Worm (Caenorhabditis elegans) whole organism, L4 larva: Measurements from ENCODE around the gene srz-62.
"Not testable (repeated sequence)": the region's sequence is repeated elsewhere in the genome, so short reads cannot be mapped to it uniquely, and the experiment has no call there.

Source experiments
- F26F4.8 ChIP-seq: fragments of 200-800 bp; sonication (Bioruptor generic); conservative IDR thresholded peaks from 2 replicates; pipeline ENCODE4 v1.3.6; 2022; ENCODE audit warnings: missing genetic modification characterization, missing compliant biosample characterization
- F37D6.2 ChIP-seq: sonication (generic microtip); optimal IDR thresholded peaks from 2 replicates; lab custom pipeline; 2016; ENCODE audit warnings: mild to moderate bottlenecking, missing genetic modification characterization, missing compliant biosample characterization
- F44E2.7 ChIP-seq: fragments of 200-800 bp; sonication (Bioruptor generic); IDR thresholded peaks from 2 replicates; pipeline ENCODE4 v2.1.2; 2022; ENCODE audit warnings: missing genetic modification characterization, missing compliant biosample characterization
- R02D3.7 ChIP-seq: fragments of 150-350 bp; sonication (generic microtip); optimal IDR thresholded peaks from 3 replicates; lab custom pipeline; 2014; ENCODE audit warnings: missing biosample characterization, missing genetic modification characterization
- T26A8.4 ChIP-seq: fragments of 200-800 bp; sonication (Bioruptor generic); IDR thresholded peaks from 2 replicates; pipeline ENCODE4 v1.3.6; 2022; ENCODE audit warnings: missing genetic modification characterization, missing compliant biosample characterization
- Y5F2A.4 ChIP-seq: fragments of 200-800 bp; sonication (Bioruptor generic); optimal IDR thresholded peaks from 2 replicates; lab custom pipeline; 2018; ENCODE audit warnings: mild to moderate bottlenecking, missing genetic modification characterization, missing compliant biosample characterization
- ZK337.2 ChIP-seq: fragments of 200-800 bp; sonication (Bioruptor generic); IDR thresholded peaks from 2 replicates; pipeline ENCODE4 v1.3.6; 2022; ENCODE audit warnings: missing genetic modification reagents, missing genetic modification characterization, missing compliant biosample characterization
- ZK546.5 ChIP-seq, 2 experiments: sonication (generic microtip); optimal IDR thresholded peaks; 2 replicates each; lab custom pipeline; 2017; ENCODE audit warnings: missing biosample characterization in 2 of 2, missing genetic modification characterization in 2 of 2
- aha-1 ChIP-seq: fragments of 150-350 bp; peaks from one replicate; lab custom pipeline; 2014; ENCODE audit warnings: missing biosample characterization, missing genetic modification characterization
- arid-1 ChIP-seq: fragments of 200-800 bp; sonication (Bioruptor generic); conservative IDR thresholded peaks from 2 replicates; pipeline ENCODE4 v1.3.6; 2022; ENCODE audit warnings: missing genetic modification reagents, missing genetic modification characterization, missing compliant biosample characterization
- ceh-32 ChIP-seq: sonication (generic microtip); optimal IDR thresholded peaks from 2 replicates; lab custom pipeline; 2016; ENCODE audit warnings: mild to moderate bottlenecking, missing genetic modification characterization, missing compliant biosample characterization; ENCODE audit not compliant: poor library complexity
- ceh-44 ChIP-seq: fragments of 200-800 bp; sonication (Bioruptor generic); IDR thresholded peaks from 2 replicates; pipeline ENCODE4 v1.3.6; 2022; ENCODE audit warnings: missing genetic modification reagents, missing genetic modification characterization, missing compliant biosample characterization
- dmd-8 ChIP-seq: fragments of 200-800 bp; sonication (Bioruptor generic); IDR thresholded peaks from 2 replicates; pipeline ENCODE4 v1.3.6; 2022; ENCODE audit warnings: missing genetic modification characterization, missing compliant biosample characterization
- dmd-9 ChIP-seq: fragments of 200-800 bp; sonication (Bioruptor generic); IDR thresholded peaks from 2 replicates; pipeline ENCODE4 v1.3.6; 2022; ENCODE audit warnings: missing genetic modification reagents, missing genetic modification characterization, missing compliant biosample characterization
- dve-1 ChIP-seq: sonication (generic microtip); optimal IDR thresholded peaks from 2 replicates; lab custom pipeline; 2017; ENCODE audit warnings: antibody characterized with exemption, mild to moderate bottlenecking, missing genetic modification characterization, missing compliant biosample characterization; ENCODE audit not compliant: insufficient read depth
- egl-27 ChIP-seq: sonication (generic microtip); optimal IDR thresholded peaks from 3 replicates; lab custom pipeline; 2017; ENCODE audit warnings: missing biosample characterization, missing genetic modification reagents, missing genetic modification characterization
- egl-43 ChIP-seq: fragments of 200-800 bp; sonication (Bioruptor generic); IDR thresholded peaks from 2 replicates; pipeline ENCODE4 v1.3.6; 2022; ENCODE audit warnings: missing genetic modification reagents, missing genetic modification characterization, missing compliant biosample characterization
- hmg-1.1 ChIP-seq: fragments of 200-800 bp; sonication (Bioruptor generic); IDR thresholded peaks from 2 replicates; pipeline ENCODE4 v1.3.6; 2022; ENCODE audit warnings: missing genetic modification reagents, missing genetic modification characterization, missing compliant biosample characterization
- jun-1 ChIP-seq: fragments of 150-350 bp; optimal IDR thresholded peaks from 2 replicates; lab custom pipeline; 2014; ENCODE audit warnings: missing biosample characterization, missing genetic modification reagents, missing genetic modification characterization
- lin-29 ChIP-seq: fragments of 200-800 bp; sonication (Bioruptor generic); IDR thresholded peaks from 2 replicates; pipeline ENCODE4 v1.3.6; 2022; ENCODE audit warnings: missing genetic modification reagents, missing genetic modification characterization, missing compliant biosample characterization
- lir-3 ChIP-seq: sonication (generic microtip); optimal IDR thresholded peaks from 2 replicates; lab custom pipeline; 2016; ENCODE audit warnings: mild to moderate bottlenecking, missing genetic modification characterization, missing compliant biosample characterization
- madf-5 ChIP-seq, 2 experiments: fragments of 200-800 bp; sonication (Bioruptor generic); IDR thresholded peaks; 2 replicates each; pipeline ENCODE4 v1.3.6; 2022; ENCODE audit warnings: missing compliant biosample characterization in 2 of 2, missing genetic modification characterization in 2 of 2
- mdt-29 ChIP-seq: fragments of 200-800 bp; sonication (Bioruptor generic); IDR thresholded peaks from 2 replicates; pipeline ENCODE4 v1.3.6; 2022; ENCODE audit warnings: missing genetic modification reagents, missing genetic modification characterization, missing compliant biosample characterization
- mep-1 ChIP-seq: fragments of 150-350 bp; sonication (generic microtip); optimal IDR thresholded peaks from 3 replicates; lab custom pipeline; 2014; ENCODE audit warnings: missing biosample characterization, missing genetic modification characterization
- mes-2 ChIP-seq: sonication (generic microtip); optimal IDR thresholded peaks from 2 replicates; lab custom pipeline; 2016; ENCODE audit warnings: missing genotype, mild to moderate bottlenecking, missing genetic modification characterization, missing compliant biosample characterization; ENCODE audit not compliant: poor library complexity, severe bottlenecking
- mxl-3 ChIP-seq: fragments of 200-800 bp; sonication (Bioruptor generic); optimal IDR thresholded peaks from 2 replicates; lab custom pipeline; 2018; ENCODE audit warnings: mild to moderate bottlenecking, missing genetic modification characterization, missing compliant biosample characterization
- nhr-102 ChIP-seq: sonication (generic microtip); optimal IDR thresholded peaks from 2 replicates; lab custom pipeline; 2016; ENCODE audit warnings: mild to moderate bottlenecking, missing genetic modification characterization, moderate library complexity, missing compliant biosample characterization
- nhr-237 ChIP-seq: sonication (generic microtip); optimal IDR thresholded peaks from 2 replicates; lab custom pipeline; 2017; ENCODE audit warnings: missing biosample characterization, missing genetic modification characterization
- nhr-25 ChIP-seq: sonication (generic microtip); optimal IDR thresholded peaks from 2 replicates; lab custom pipeline; 2017; ENCODE audit warnings: missing genetic modification characterization, mild to moderate bottlenecking, missing compliant biosample characterization, antibody characterized with exemption, moderate library complexity, borderline replicate concordance; ENCODE audit not compliant: insufficient read depth
- nhr-28 ChIP-seq: fragments of 150-350 bp; optimal IDR thresholded peaks from 2 replicates; lab custom pipeline; 2014; ENCODE audit warnings: missing biosample characterization, missing genetic modification characterization
- nhr-42 ChIP-seq: fragments of 200-800 bp; sonication (Bioruptor generic); IDR thresholded peaks from 2 replicates; pipeline ENCODE4 v1.3.6; 2022; ENCODE audit warnings: missing genetic modification characterization, missing compliant biosample characterization
- nhr-76 ChIP-seq: fragments of 150-350 bp; optimal IDR thresholded peaks from 2 replicates; lab custom pipeline; 2014; ENCODE audit warnings: missing biosample characterization, missing genetic modification characterization
- nhr-77 ChIP-seq: fragments of 150-350 bp; optimal IDR thresholded peaks from 2 replicates; lab custom pipeline; 2014; ENCODE audit warnings: missing biosample characterization, missing genetic modification characterization
- pha-4 ChIP-seq, 2 experiments: fragments of 150-350 bp in 1 of 2; fragments of 200-800 bp in 1 of 2; sonication (Bioruptor generic) in 1 of 2; IDR thresholded peaks in 1 of 2; optimal IDR thresholded peaks in 1 of 2; 2 replicates each; pipeline versions ENCODE4 v1.3.6 to Lab custom; 2014 to 2022; ENCODE audit warnings: missing genetic modification characterization in 2 of 2, missing genetic modification reagents in 2 of 2, missing biosample characterization in 1 of 2, missing compliant biosample characterization in 1 of 2
- pqm-1 ChIP-seq: sonication (generic microtip); optimal IDR thresholded peaks from 2 replicates; lab custom pipeline; 2017; ENCODE audit warnings: missing biosample characterization, missing genetic modification characterization
- saeg-2 ChIP-seq: fragments of 200-800 bp; sonication (Bioruptor generic); IDR thresholded peaks from 2 replicates; pipeline ENCODE4 v1.3.6; 2022; ENCODE audit warnings: missing genetic modification reagents, missing genetic modification characterization, missing compliant biosample characterization
- sdz-12 ChIP-seq: fragments of 200-800 bp; sonication (Bioruptor generic); optimal IDR thresholded peaks from 2 replicates; lab custom pipeline; 2018; ENCODE audit warnings: mild to moderate bottlenecking, missing genetic modification characterization, missing compliant biosample characterization
- tra-1 ChIP-seq: fragments of 200-800 bp; sonication (Bioruptor generic); IDR thresholded peaks from 2 replicates; pipeline ENCODE4 v1.3.6; 2022; ENCODE audit warnings: missing genetic modification reagents, missing genetic modification characterization, missing compliant biosample characterization
- unc-62 ChIP-seq, 3 experiments: fragments of 150-350 bp in 1 of 3; sonication (generic microtip); optimal IDR thresholded peaks in 2 of 3; peaks in 1 of 3; 1 replicate in 1 of 3; 2 replicates in 2 of 3; lab custom pipeline; 2014 to 2017; ENCODE audit warnings: missing biosample characterization in 3 of 3, missing genetic modification characterization in 3 of 3, missing genetic modification reagents in 3 of 3, missing genotype in 1 of 3
- zfp-2 ChIP-seq: sonication (generic microtip); optimal IDR thresholded peaks from 2 replicates; lab custom pipeline; 2016; ENCODE audit warnings: mild to moderate bottlenecking, missing genetic modification characterization, missing compliant biosample characterization
- zip-11 ChIP-seq: fragments of 200-800 bp; sonication (Bioruptor generic); IDR thresholded peaks from 2 replicates; pipeline ENCODE4 v1.3.6; 2022; ENCODE audit warnings: missing genetic modification characterization, missing compliant biosample characterization
- ztf-11 ChIP-seq: fragments of 150-350 bp; optimal IDR thresholded peaks from 2 replicates; lab custom pipeline; 2014; ENCODE audit warnings: missing biosample characterization, missing genetic modification characterization
- ztf-7 ChIP-seq: fragments of 150-350 bp; optimal IDR thresholded peaks from 2 replicates; lab custom pipeline; 2014; ENCODE audit warnings: missing biosample characterization, missing genetic modification characterization

Gene srz-62

ce11 chrIV:3932408-3932807, 32.1 kb downstream of the srz-62 start, which contains the start of gene clec-70:
Gene clec-70 (plus strand): TSS chrIV:3932708.
- not testable (repeated sequence) for TF ChIP-seq nhr-237; dve-1 (tag; lab: Kevin White, UChicago); T26A8.4

DNA sequence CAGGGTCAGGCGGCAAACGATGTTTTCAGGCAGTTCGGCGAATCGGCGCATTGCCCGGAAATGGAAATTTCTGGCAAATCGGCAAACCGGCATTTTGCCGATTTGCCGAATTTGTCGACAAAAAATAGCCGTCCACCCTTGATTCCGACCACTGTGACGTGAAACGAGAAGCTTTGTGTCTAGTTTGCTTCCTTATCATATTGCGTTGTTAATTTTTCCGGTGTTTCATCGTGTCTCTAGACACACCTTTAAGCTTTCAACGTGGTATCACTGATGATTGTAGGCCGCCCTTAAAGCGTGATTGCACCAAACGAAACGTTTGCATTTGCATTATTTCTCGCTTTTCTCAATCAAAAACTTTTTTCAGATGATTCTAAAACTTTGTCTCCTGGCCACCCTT, 36.8 kb downstream of the srz-62 start, which contains the start of gene clec-71:
clec-71 (plus strand) TSS at position 362 of the 400 bp plus-strand sequence.
- TF ChIP-seq aha-1 (tag; lab: Kevin White, UChicago) (peak; percentile 57), unc-62 (GFP tag; optimal IDR thresholded peaks at IDR 0.05 in 1 of 2; lab: Kevin White, UChicago) (peak in 1 of 2 experiments; percentile 55), unc-62 (tag; optimal IDR thresholded peaks at IDR 0.05; lab: Kevin White, UChicago) (no peak), mep-1 (tag; lab: Kevin White, UChicago) (no peak), ZK546.5 (tag; optimal IDR thresholded peaks at IDR 0.05; lab: Kevin White, UChicago) (no peak), tra-1 (GFP tag; lab: Robert Waterston, UW) (no peak)

DNA sequence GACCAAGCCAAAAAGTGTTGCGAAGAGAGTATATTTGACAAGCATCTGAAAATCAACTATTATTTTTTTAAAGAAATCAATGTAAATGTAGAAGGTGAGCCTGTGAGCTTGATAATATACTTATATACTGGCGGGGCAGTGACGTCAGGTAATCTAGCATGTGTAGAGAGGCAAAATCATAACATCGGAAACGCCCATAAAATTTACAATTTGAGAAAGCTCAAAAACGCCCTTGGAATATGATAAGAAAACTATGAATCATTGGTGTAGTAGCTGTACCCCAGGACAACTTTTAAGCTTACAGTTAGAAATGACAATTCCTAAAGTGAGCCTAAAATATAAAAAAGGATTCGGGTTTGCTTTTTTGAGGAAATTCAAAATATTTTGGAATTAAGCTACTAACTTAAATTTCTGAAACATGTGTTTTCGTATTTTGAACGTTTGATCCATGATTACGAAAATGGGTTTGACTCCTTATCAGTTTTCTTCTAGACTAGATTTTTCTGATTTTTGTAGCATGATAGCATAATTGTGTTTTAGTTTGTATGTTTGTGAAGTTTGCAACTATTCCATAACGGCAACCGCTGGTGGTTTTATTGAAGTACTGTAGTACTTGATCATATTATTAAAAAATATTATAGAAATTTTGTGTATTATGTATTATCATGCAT, 41.5 kb downstream of the srz-62 start, which contains the start of gene clec-174:
clec-174 (minus strand) TSS at position 51 of the 671 bp plus-strand sequence.
- TF ChIP-seq nhr-42 = no peak
- TF ChIP-seq aha-1 (tag; lab: Kevin White, UChicago) = peak; percentile 87
- TF ChIP-seq saeg-2 (GFP tag; lab: Robert Waterston, UW) = no peak
- no peak for TF ChIP-seq lin-29
- TF ChIP-seq zip-11 (GFP tag; lab: Robert Waterston, UW) = no peak
- no peak for TF ChIP-seq R02D3.7
- TF ChIP-seq dmd-8 (GFP tag; lab: Robert Waterston, UW) = no peak
- no peak for TF ChIP-seq sdz-12 (GFP tag; lab: Kevin White, UChicago)
- no peak for TF ChIP-seq tra-1 (GFP tag; lab: Robert Waterston, UW)
- no peak for TF ChIP-seq ceh-44
- TF ChIP-seq jun-1 (tag; lab: Kevin White, UChicago) = no peak
- TF ChIP-seq egl-43 (GFP tag; lab: Robert Waterston, UW) = no peak
- TF ChIP-seq nhr-77 = peak; percentile 54
- no peak for TF ChIP-seq mes-2 (tag; lab: Kevin White, UChicago)
- TF ChIP-seq dve-1 (tag; lab: Kevin White, UChicago) = no peak
- TF ChIP-seq unc-62 (GFP tag; optimal IDR thresholded peaks at IDR 0.05 in 1 of 2; lab: Kevin White, UChicago) = peak in 1 of 2 experiments; percentile 35
- TF ChIP-seq unc-62 (tag; optimal IDR thresholded peaks at IDR 0.05; lab: Kevin White, UChicago) = no peak
- TF ChIP-seq dmd-9 (GFP tag; lab: Robert Waterston, UW) = no peak
- TF ChIP-seq ztf-11 (tag; lab: Kevin White, UChicago) = no peak
- TF ChIP-seq ceh-32 (tag; lab: Kevin White, UChicago) = no peak
- TF ChIP-seq ZK337.2 = no peak
- TF ChIP-seq Y5F2A.4 (GFP tag; lab: Kevin White, UChicago) = no peak
- no peak for TF ChIP-seq hmg-1.1 (GFP tag; lab: Robert Waterston, UW)
- TF ChIP-seq mdt-29 = no peak
- no peak for TF ChIP-seq arid-1 (GFP tag; lab: Robert Waterston, UW)
- TF ChIP-seq T26A8.4 = no peak
- TF ChIP-seq F26F4.8 (GFP tag; lab: Robert Waterston, UW) = no peak
- TF ChIP-seq F44E2.7 (GFP tag; lab: Robert Waterston, UW) = no peak
- TF ChIP-seq mxl-3 = no peak
- peak; percentile 6 for TF ChIP-seq pqm-1
- TF ChIP-seq madf-5 (GFP tag; IDR thresholded peaks at IDR 0.05; lab: Robert Waterston, UW) = no peak
- TF ChIP-seq F37D6.2 (tag; lab: Kevin White, UChicago) = no peak
- TF ChIP-seq ztf-7 (tag; lab: Kevin White, UChicago) = no peak
- no peak for TF ChIP-seq zfp-2
- TF ChIP-seq nhr-76 (tag; lab: Kevin White, UChicago) = no peak
- TF ChIP-seq lir-3 (tag; lab: Kevin White, UChicago) = no peak
- TF ChIP-seq pha-4 (GFP tag; IDR thresholded peaks at IDR 0.05; lab: Robert Waterston, UW) = no peak
- no peak for TF ChIP-seq pha-4 (tag; optimal IDR thresholded peaks at IDR 0.05; lab: Kevin White, UChicago)
- TF ChIP-seq egl-27 (tag; lab: Kevin White, UChicago) = no peak
- TF ChIP-seq nhr-102 = no peak
- TF ChIP-seq nhr-28 (tag; lab: Kevin White, UChicago) = peak; percentile 87
- TF ChIP-seq nhr-25 = no peak
- TF ChIP-seq, all 104 proteins: peak for 5
